Fruit fly (Drosophila melanogaster): ENCODE results near the gene lectin-33A.

- TF ChIP-seq Hnf4 (GFP tag; optimal IDR thresholded peaks at IDR 0.05) (no peak), pan (optimal IDR thresholded peaks at IDR 0.05) (no peak), dmrt93B (GFP tag; optimal IDR thresholded peaks at IDR 0.05) (no peak), CrebA (GFP tag; optimal IDR thresholded peaks at IDR 0.05; ENCODE audit: borderline replicate concordance) (no peak), woc (GFP tag; optimal IDR thresholded peaks at IDR 0.05) (peak; percentile 28), Myc (optimal IDR thresholded peaks at IDR 0.05) (no peak), psq (GFP tag; optimal IDR thresholded peaks at IDR 0.05) (peak; percentile 49), Sp1 (GFP tag; optimal IDR thresholded peaks at IDR 0.05) (no peak), OdsH (GFP tag; optimal IDR thresholded peaks at IDR 0.05) (peak; percentile 50), usp (GFP tag; optimal IDR thresholded peaks at IDR 0.05) (no peak), N (GFP tag; optimal IDR thresholded peaks at IDR 0.05) (no peak), Hr78 (GFP tag; optimal IDR thresholded peaks at IDR 0.05) (no peak)
Measured at dm6 chr2L:10987370-10987853, 14.5 kb upstream of the lectin-33A start, which contains the start of the genes piwi and CG12253.

Data from whole organism, wandering third instar larva.